Worm (Caenorhabditis elegans): ENCODE data around the gene sao-1.

ce11 chrV:13935423-13935822 is 28.3 kb upstream of the sao-1 start:
- no peak for TF ChIP-seq elt-1 (tag; optimal IDR thresholded peaks at IDR 0.05)
- TF ChIP-seq egl-27 (tag; optimal IDR thresholded peaks at IDR 0.05) = no peak
- TF ChIP-seq nhr-12 (tag; optimal IDR thresholded peaks at IDR 0.05) = no peak
- no peak for TF ChIP-seq lsy-2 (tag; optimal IDR thresholded peaks at IDR 0.05)
- TF ChIP-seq R02D3.7 (tag; optimal IDR thresholded peaks at IDR 0.05) = no peak
- no peak for TF ChIP-seq unc-39 (tag; optimal IDR thresholded peaks at IDR 0.05)
- no peak for TF ChIP-seq F13H6.1 (tag; optimal IDR thresholded peaks at IDR 0.05)
- TF ChIP-seq unc-55 (GFP tag; optimal IDR thresholded peaks at IDR 0.05) = no peak
- no peak for TF ChIP-seq zag-1 (tag; optimal IDR thresholded peaks at IDR 0.05)
